Worm (Caenorhabditis elegans) whole organism, L4 larva: Measurements from ENCODE around the gene F53G2.1.

Source experiments
- F49E8.2 ChIP-seq: sonication (generic microtip); optimal IDR thresholded peaks from 2 replicates; lab custom pipeline; 2016; ENCODE audit warnings: missing compliant biosample characterization, mild to moderate bottlenecking, missing genetic modification characterization, borderline replicate concordance
- aly-2 ChIP-seq: sonication (generic microtip); optimal IDR thresholded peaks from 2 replicates; lab custom pipeline; 2018; ENCODE audit warnings: missing biosample characterization, missing genetic modification characterization
- ceh-28 ChIP-seq: fragments of 150-350 bp; optimal IDR thresholded peaks from 2 replicates; lab custom pipeline; 2014; ENCODE audit warnings: missing biosample characterization, missing genetic modification reagents, missing genetic modification characterization
- ceh-82 ChIP-seq: sonication (generic microtip); optimal IDR thresholded peaks from 2 replicates; lab custom pipeline; 2017; ENCODE audit warnings: missing biosample characterization, missing genetic modification characterization
- dpl-1 ChIP-seq: fragments of 150-350 bp; optimal IDR thresholded peaks from 2 replicates; lab custom pipeline; 2014; ENCODE audit warnings: missing biosample characterization, missing genetic modification reagents, missing genetic modification characterization
- duxl-1 ChIP-seq: sonication (generic microtip); optimal IDR thresholded peaks from 2 replicates; lab custom pipeline; 2016; ENCODE audit warnings: mild to moderate bottlenecking, missing genetic modification characterization, moderate library complexity, missing compliant biosample characterization; ENCODE audit not compliant: poor library complexity
- lin-15B ChIP-seq: fragments of 150-350 bp; sonication (generic microtip); optimal IDR thresholded peaks from 3 replicates; lab custom pipeline; 2014; ENCODE audit warnings: missing biosample characterization, missing genetic modification characterization
- lin-29 ChIP-seq: fragments of 200-800 bp; sonication (Bioruptor generic); IDR thresholded peaks from 2 replicates; pipeline ENCODE4 v1.3.6; 2022; ENCODE audit warnings: missing genetic modification reagents, missing genetic modification characterization, missing compliant biosample characterization
- lsy-2 ChIP-seq, 2 experiments: fragments of 150-350 bp in 1 of 2; sonication (generic microtip) in 1 of 2; optimal IDR thresholded peaks; 2 replicates each; lab custom pipeline; 2014 to 2017; ENCODE audit warnings: missing biosample characterization in 2 of 2, missing genetic modification characterization in 2 of 2
- nhr-10 ChIP-seq: fragments of 150-350 bp; optimal IDR thresholded peaks from 2 replicates; lab custom pipeline; 2014; ENCODE audit warnings: missing biosample characterization, missing genetic modification characterization
- nhr-77 ChIP-seq: fragments of 150-350 bp; optimal IDR thresholded peaks from 2 replicates; lab custom pipeline; 2014; ENCODE audit warnings: missing biosample characterization, missing genetic modification characterization
- tra-1 ChIP-seq: fragments of 200-800 bp; sonication (Bioruptor generic); IDR thresholded peaks from 2 replicates; pipeline ENCODE4 v1.3.6; 2022; ENCODE audit warnings: missing genetic modification reagents, missing genetic modification characterization, missing compliant biosample characterization
- unc-130 ChIP-seq: sonication (generic microtip); optimal IDR thresholded peaks from 2 replicates; lab custom pipeline; 2016; ENCODE audit warnings: missing genetic modification reagents, missing genetic modification characterization, missing compliant biosample characterization

- TF ChIP-seq lin-29 (GFP tag; lab: Robert Waterston, UW): no peak
- TF ChIP-seq lin-15B (tag; lab: Kevin White, UChicago): no peak
- no peak for TF ChIP-seq F49E8.2 (tag; lab: Kevin White, UChicago)
- no peak for TF ChIP-seq ceh-28 (tag; lab: Kevin White, UChicago)
- TF ChIP-seq duxl-1 (tag; lab: Kevin White, UChicago): no peak
- TF ChIP-seq aly-2 (tag; lab: Kevin White, UChicago): no peak
- no peak for TF ChIP-seq dpl-1 (GFP tag; lab: Kevin White, UChicago)
- no peak for TF ChIP-seq nhr-77 (tag; lab: Kevin White, UChicago)
- TF ChIP-seq unc-130 (GFP tag; lab: Kevin White, UChicago): no peak
- no peak for TF ChIP-seq tra-1 (GFP tag; lab: Robert Waterston, UW)
- no peak for TF ChIP-seq lsy-2 (tag; optimal IDR thresholded peaks at IDR 0.05; lab: Kevin White, UChicago)
- TF ChIP-seq nhr-10 (tag; lab: Kevin White, UChicago): no peak
- TF ChIP-seq ceh-82 (tag; lab: Kevin White, UChicago): no peak
These were observed 57.4 kb downstream of the F53G2.1 start, which contains the start of gene K02F6.3 for ce11 chrII:2545925-2546324.
